Fruit fly (Drosophila melanogaster) whole organism, embryonic: ENCODE measurements around the gene Top3alpha.

Experiments used
- Atf-2 ChIP-seq: fragments of 200-800 bp; sonication (Bioruptor generic); optimal IDR thresholded peaks from 2 replicates; lab custom pipeline; 2016; ENCODE audit warnings: missing biosample characterization, missing genetic modification characterization
- CG12769 ChIP-seq: fragments of 200-800 bp; sonication (Bioruptor generic); optimal IDR thresholded peaks from 2 replicates; lab custom pipeline; 2019; ENCODE audit warnings: missing biosample characterization, mild to moderate bottlenecking, missing genetic modification characterization, moderate library complexity
- CG13775 ChIP-seq: fragments of 200-800 bp; sonication (Bioruptor generic); optimal IDR thresholded peaks from 3 replicates; lab custom pipeline; 2017; ENCODE audit warnings: missing biosample characterization, mild to moderate bottlenecking, missing genetic modification characterization
- CG14441 ChIP-seq: fragments of 200-800 bp; sonication (Bioruptor generic); IDR thresholded peaks from 2 replicates; pipeline ENCODE4 v1.3.6; 2022; ENCODE audit warnings: missing biosample characterization, missing genetic modification characterization
- CG1529 ChIP-seq: fragments of 200-800 bp; sonication (Bioruptor generic); optimal IDR thresholded peaks from 3 replicates; lab custom pipeline; 2018; ENCODE audit warnings: missing biosample characterization, missing genetic modification characterization
- CG16813 ChIP-seq: fragments of 200-800 bp; sonication (Bioruptor generic); IDR thresholded peaks from 3 replicates; pipeline ENCODE4 v1.3.6; 2022; ENCODE audit warnings: missing biosample characterization, missing genetic modification characterization; ENCODE audit not compliant: partially characterized antibody
- CG17361 ChIP-seq: fragments of 200-800 bp; sonication (Bioruptor generic); IDR thresholded peaks from 3 replicates; pipeline ENCODE4 v1.3.6; 2022; ENCODE audit warnings: missing biosample characterization, missing genetic modification characterization
- CG30020 ChIP-seq: fragments of 200-800 bp; optimal IDR thresholded peaks from 2 replicates; lab custom pipeline; 2019; ENCODE audit warnings: missing biosample characterization, mild to moderate bottlenecking, missing genetic modification characterization, moderate library complexity
- CG32532 ChIP-seq: fragments of 200-800 bp; sonication (Bioruptor generic); IDR thresholded peaks from 2 replicates; pipeline ENCODE4 v1.3.6; 2022; ENCODE audit warnings: missing biosample characterization, missing genetic modification characterization
- CG4282 ChIP-seq: fragments of 200-800 bp; sonication (Bioruptor generic); optimal IDR thresholded peaks from 2 replicates; lab custom pipeline; 2016; ENCODE audit warnings: missing biosample characterization, missing genetic modification characterization
- CG4404 ChIP-seq: fragments of 200-800 bp; sonication (Bioruptor generic); IDR thresholded peaks from 2 replicates; pipeline ENCODE4 v1.3.6; 2022; ENCODE audit warnings: missing biosample characterization, missing genetic modification characterization
- CG5180 ChIP-seq: fragments of 200-800 bp; sonication (Bioruptor generic); optimal IDR thresholded peaks from 3 replicates; lab custom pipeline; 2017; ENCODE audit warnings: missing biosample characterization, missing genetic modification characterization, mild to moderate bottlenecking, moderate library complexity, missing genetic modification reagents
- CG7987 ChIP-seq: fragments of 200-800 bp; sonication (Bioruptor generic); optimal IDR thresholded peaks from 2 replicates; lab custom pipeline; 2018; ENCODE audit warnings: missing biosample characterization, mild to moderate bottlenecking, missing genetic modification characterization, moderate library complexity
- CG9437 ChIP-seq: fragments of 200-800 bp; sonication (Bioruptor generic); optimal IDR thresholded peaks from 2 replicates; lab custom pipeline; 2018; ENCODE audit warnings: missing biosample characterization, mild to moderate bottlenecking, missing genetic modification characterization
- D ChIP-seq, 2 experiments: fragments of 200-800 bp in 1 of 2; fragments of >200 bp in 1 of 2; sonication (Bioruptor generic) in 1 of 2; optimal IDR thresholded peaks; 2 replicates in 1 of 2; 3 replicates in 1 of 2; lab custom pipeline; 2017; ENCODE audit warnings: mild to moderate bottlenecking in 1 of 2, missing biosample characterization in 1 of 2, missing genetic modification characterization in 1 of 2, missing genetic modification reagents in 1 of 2
- Ets65A ChIP-seq: fragments of 200-800 bp; sonication (Bioruptor generic); peaks from one replicate; lab custom pipeline; 2016; ENCODE audit warnings: missing biosample characterization, missing genetic modification characterization
- Kr ChIP-seq: fragments of 200-800 bp; sonication (Bioruptor generic); optimal IDR thresholded peaks from 2 replicates; lab custom pipeline; 2017; ENCODE audit warnings: missing biosample characterization, mild to moderate bottlenecking, missing genetic modification characterization
- Neu2 ChIP-seq: fragments of 200-800 bp; sonication (Bioruptor generic); optimal IDR thresholded peaks from 3 replicates; lab custom pipeline; 2016; ENCODE audit warnings: missing biosample characterization, missing genetic modification characterization, borderline replicate concordance
- Oli ChIP-seq: fragments of 200-800 bp; sonication (Bioruptor generic); optimal IDR thresholded peaks from 2 replicates; lab custom pipeline; 2018; ENCODE audit warnings: missing biosample characterization, mild to moderate bottlenecking, missing genetic modification characterization, moderate library complexity
- Ptx1 ChIP-seq: fragments of 200-800 bp; sonication (Bioruptor generic); IDR thresholded peaks from 2 replicates; pipeline ENCODE4 v1.3.6; 2022; ENCODE audit warnings: missing biosample characterization, missing genetic modification characterization
- Sox100B ChIP-seq: fragments of 200-800 bp; sonication (Bioruptor generic); optimal IDR thresholded peaks from 3 replicates; lab custom pipeline; 2018; ENCODE audit warnings: missing biosample characterization, mild to moderate bottlenecking, missing genetic modification characterization
- Trl ChIP-seq, 3 experiments: fragments of >200 bp in 2 of 3; fragments of 200-800 bp in 1 of 3; sonication (Bioruptor generic) in 1 of 3; optimal IDR thresholded peaks; 2 replicates in 1 of 3; 3 replicates in 2 of 3; lab custom pipeline; 2016 to 2017; ENCODE audit warnings: missing biosample characterization in 1 of 3, missing genetic modification characterization in 1 of 3
- ato ChIP-seq: fragments of 200-800 bp; sonication (Bioruptor generic); IDR thresholded peaks from 2 replicates; pipeline ENCODE4 v1.3.6; 2022; ENCODE audit warnings: missing biosample characterization, missing genetic modification characterization; ENCODE audit not compliant: partially characterized antibody
- bab2 ChIP-seq: fragments of 200-800 bp; sonication (Bioruptor generic); optimal IDR thresholded peaks from 2 replicates; lab custom pipeline; 2016; ENCODE audit warnings: missing biosample characterization, missing genetic modification characterization
- crc ChIP-seq: fragments of 200-800 bp; sonication (Bioruptor generic); optimal IDR thresholded peaks from 2 replicates; lab custom pipeline; 2016; ENCODE audit warnings: missing biosample characterization, missing genetic modification characterization
- dysf ChIP-seq: fragments of 200-800 bp; sonication (Bioruptor generic); IDR thresholded peaks from 3 replicates; pipeline ENCODE4 v1.3.6; 2022; ENCODE audit warnings: missing biosample characterization, missing genetic modification characterization
- esg ChIP-seq: fragments of 200-800 bp; sonication (Bioruptor generic); conservative IDR thresholded peaks from 2 replicates; pipeline ENCODE4 v1.3.6; 2022; ENCODE audit warnings: missing biosample characterization, missing genetic modification characterization
- gsb-n ChIP-seq: fragments of 200-800 bp; sonication (Bioruptor generic); optimal IDR thresholded peaks from 3 replicates; lab custom pipeline; 2018; ENCODE audit warnings: missing biosample characterization, mild to moderate bottlenecking, missing genetic modification characterization
- jigr1 ChIP-seq: fragments of 200-800 bp; sonication (Bioruptor generic); IDR thresholded peaks from 3 replicates; pipeline ENCODE4 v1.3.6; 2022; ENCODE audit warnings: missing biosample characterization, missing genetic modification characterization
- jumu ChIP-seq: fragments of 200-800 bp; sonication (Bioruptor generic); optimal IDR thresholded peaks from 3 replicates; lab custom pipeline; 2016; ENCODE audit warnings: missing biosample characterization, missing genetic modification characterization
- knrl ChIP-seq: fragments of 200-800 bp; sonication (Bioruptor generic); IDR thresholded peaks from 3 replicates; pipeline ENCODE4 v1.3.6; 2022; ENCODE audit warnings: missing biosample characterization, missing genetic modification characterization; ENCODE audit not compliant: partially characterized antibody
- mld ChIP-seq: fragments of 200-800 bp; sonication (Bioruptor generic); IDR thresholded peaks from 3 replicates; pipeline ENCODE4 v1.3.6; 2022; ENCODE audit warnings: missing biosample characterization, missing genetic modification characterization; ENCODE audit not compliant: partially characterized antibody
- nau ChIP-seq: fragments of 200-800 bp; sonication (Bioruptor generic); optimal IDR thresholded peaks from 3 replicates; lab custom pipeline; 2017; ENCODE audit warnings: missing biosample characterization, mild to moderate bottlenecking, missing genetic modification characterization, missing genetic modification reagents
- oc ChIP-seq: fragments of 200-800 bp; sonication (Bioruptor generic); optimal IDR thresholded peaks from 2 replicates; lab custom pipeline; 2018; ENCODE audit warnings: missing biosample characterization, mild to moderate bottlenecking, missing genetic modification characterization, moderate library complexity
- pan ChIP-seq, 4 experiments: fragments of >200 bp in 3 of 4; fragments of 200-800 bp in 1 of 4; sonication (Bioruptor generic) in 1 of 4; optimal IDR thresholded peaks in 3 of 4; IDR thresholded peaks in 1 of 4; 2 replicates each; pipeline versions ENCODE4 v1.3.6 to Lab custom; 2017 to 2022; ENCODE audit warnings: missing biosample characterization in 2 of 4, missing genetic modification characterization in 2 of 4, mixed read lengths in 1 of 4
- pnt ChIP-seq: fragments of 200-800 bp; sonication (Bioruptor generic); optimal IDR thresholded peaks from 3 replicates; lab custom pipeline; 2016; ENCODE audit warnings: missing biosample characterization, missing genetic modification characterization
- salm ChIP-seq: fragments of 200-800 bp; sonication (Bioruptor generic); optimal IDR thresholded peaks from 2 replicates; lab custom pipeline; 2018; ENCODE audit warnings: missing biosample characterization, mild to moderate bottlenecking, missing genetic modification characterization
- sob ChIP-seq: fragments of 200-800 bp; sonication (Bioruptor generic); IDR thresholded peaks from 2 replicates; pipeline ENCODE4 v1.3.6; 2022; ENCODE audit warnings: missing biosample characterization, missing genetic modification characterization
- tap ChIP-seq: fragments of 200-800 bp; optimal IDR thresholded peaks from 3 replicates; lab custom pipeline; 2019; ENCODE audit warnings: missing biosample characterization, mild to moderate bottlenecking, missing genetic modification characterization, moderate library complexity
- tio ChIP-seq: fragments of 200-800 bp; sonication (Bioruptor generic); optimal IDR thresholded peaks from 2 replicates; lab custom pipeline; 2017; ENCODE audit warnings: missing biosample characterization, missing genetic modification characterization, inconsistent platforms
- zfh2 ChIP-seq: fragments of 200-800 bp; sonication (Bioruptor generic); optimal IDR thresholded peaks from 2 replicates; lab custom pipeline; 2016; ENCODE audit warnings: missing biosample characterization, missing genetic modification characterization

The Top3alpha gene

DNA sequence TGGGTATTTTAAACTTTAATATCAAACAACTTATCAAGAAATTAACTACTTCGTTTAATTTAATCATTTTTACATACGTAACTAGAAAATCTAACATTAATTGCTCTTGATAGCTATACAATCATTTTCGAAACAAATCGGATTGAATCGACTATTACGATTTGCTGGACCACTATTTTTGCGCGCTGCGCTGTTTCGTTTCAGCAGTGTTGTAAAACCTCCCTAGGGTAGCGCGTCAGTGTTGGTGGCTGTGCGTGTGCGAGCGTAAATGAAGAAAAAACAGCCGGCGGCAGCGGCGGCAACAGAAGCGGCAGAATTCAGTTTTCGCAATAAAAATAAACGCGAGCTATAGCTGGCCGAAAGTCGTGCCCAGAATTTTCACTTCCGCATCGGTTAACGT, 35.3 kb downstream of the Top3alpha start, which contains the start of gene CG33116 (continued):
- TF ChIP-seq Sox100B, result peak; percentile 72
- peak; percentile 63 for TF ChIP-seq pnt (GFP tag; lab: Kevin White, UChicago)
- peak; percentile 67 for TF ChIP-seq salm
- peak; percentile 61 for TF ChIP-seq CG30020
- TF ChIP-seq Atf-2 (GFP tag; lab: Kevin White, UChicago), result peak; percentile 65
- peak; percentile 87 for TF ChIP-seq zfh2 (GFP tag; lab: Kevin White, UChicago)
- peak; percentile 9 for TF ChIP-seq CG5180 (GFP tag; lab: Kevin White, UChicago)
- no peak for TF ChIP-seq nau (GFP tag; lab: Kevin White, UChicago)
- peak; percentile 47 for TF ChIP-seq CG4282
- TF ChIP-seq crc (GFP tag; lab: Kevin White, UChicago), result peak; percentile 68
- TF ChIP-seq CG1529 (GFP tag; lab: Kevin White, UChicago), result peak; percentile 76
- peak; percentile 80 for TF ChIP-seq dysf (GFP tag; lab: Robert Waterston, UW)
- TF ChIP-seq tio (GFP tag; lab: Kevin White, UChicago), result peak; percentile 70
- TF ChIP-seq tap (tag; lab: Kevin White, UChicago), result peak; percentile 74
- TF ChIP-seq mld, result no peak
- no peak for TF ChIP-seq Kr (GFP tag; lab: Kevin White, UChicago)
- TF ChIP-seq CG14441 (GFP tag; lab: Robert Waterston, UW), result peak; percentile 71
- TF ChIP-seq Ptx1 (GFP tag; lab: Robert Waterston, UW), result peak; percentile 82
- TF ChIP-seq ato (GFP tag; lab: Robert Waterston, UW), result 0 out of 2 replicates have a peak, but pooled peaks have one; percentile 25
- no peak for TF ChIP-seq Trl (optimal IDR thresholded peaks at IDR 0.05; lab: Kevin White, UChicago)
- peak; percentile 88 for TF ChIP-seq Trl (GFP tag; optimal IDR thresholded peaks at IDR 0.05; lab: Kevin White, UChicago)
- TF ChIP-seq esg (GFP tag; lab: Robert Waterston, UW), result no peak
- peak; percentile 73 for TF ChIP-seq CG7987 (GFP tag; lab: Kevin White, UChicago)
- TF ChIP-seq bab2 (GFP tag; lab: Kevin White, UChicago), result peak; percentile 81
- no peak for TF ChIP-seq CG16813 (GFP tag; lab: Robert Waterston, UW)
- peak; percentile 50 for TF ChIP-seq oc (tag; lab: Kevin White, UChicago)
- TF ChIP-seq CG12769, result peak; percentile 78
- peak; percentile 78 for TF ChIP-seq gsb-n (tag; lab: Kevin White, UChicago)
- peak; percentile 84 for TF ChIP-seq Oli (tag; lab: Kevin White, UChicago)
- TF ChIP-seq CG4404 (GFP tag; lab: Robert Waterston, UW), result peak; percentile 66
- TF ChIP-seq CG13775 (GFP tag; lab: Kevin White, UChicago), result peak; percentile 74
- TF ChIP-seq CG17361 (GFP tag; lab: Robert Waterston, UW), result peak; percentile 84
- TF ChIP-seq jumu, result peak; percentile 83
- TF ChIP-seq sob (GFP tag; lab: Robert Waterston, UW), result peak; percentile 89
- TF ChIP-seq pan (optimal IDR thresholded peaks at IDR 0.05; lab: Kevin White, UChicago), result no peak
- peak in 1 of 2 experiments; percentile 80 for TF ChIP-seq pan (GFP tag; optimal IDR thresholded peaks at IDR 0.05 in 1 of 2, IDR thresholded peaks at IDR 0.05 in 1 of 2)
- no peak for TF ChIP-seq D (optimal IDR thresholded peaks at IDR 0.05; lab: Kevin White, UChicago)
- TF ChIP-seq D (GFP tag; optimal IDR thresholded peaks at IDR 0.05; lab: Kevin White, UChicago), result peak; percentile 63
- peak; percentile 5 for TF ChIP-seq Neu2 (GFP tag; lab: Kevin White, UChicago)
- 0 out of 3 replicates have a peak, but pooled peaks have one; percentile 34 for TF ChIP-seq knrl (GFP tag; lab: Robert Waterston, UW)
- peak; percentile 66 for TF ChIP-seq CG9437 (GFP tag; lab: Kevin White, UChicago)
- peak; percentile 82 for TF ChIP-seq CG32532 (GFP tag; lab: Robert Waterston, UW)
- peak; percentile 98 for TF ChIP-seq Ets65A (GFP tag; lab: Kevin White, UChicago)
- TF ChIP-seq jigr1 (GFP tag; lab: Robert Waterston, UW), result no peak
- TF ChIP-seq, all 482 proteins: peak for 421
